Fruit fly (Drosophila melanogaster): Measurements from ENCODE around the gene CG17329.

Gene CG17329

DNA sequence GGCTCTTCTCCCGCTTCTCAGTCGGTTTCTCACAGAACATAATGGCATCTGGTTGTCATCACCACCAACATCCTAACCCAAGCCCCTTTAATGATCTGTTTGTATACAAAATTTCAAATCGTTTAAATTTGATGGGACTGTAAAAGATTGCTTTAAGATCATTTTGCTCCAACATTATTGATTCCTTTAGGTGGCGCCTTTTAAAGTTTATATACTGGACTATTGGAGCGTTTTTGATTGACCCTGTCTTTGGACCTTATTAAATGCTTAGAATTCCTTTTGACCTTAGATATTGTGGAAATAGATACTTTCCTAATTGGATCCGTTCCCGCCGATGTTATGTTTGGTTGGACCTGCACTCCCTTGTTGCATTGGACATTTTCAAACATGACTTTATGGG lies 49.2 kb downstream of the CG17329 start, which contains the start of gene CG42266:
TSS of gene CG42266 (minus strand) at position 101 of the 400 bp plus-strand sequence.
- TF ChIP-seq CG17801 (GFP tag; optimal IDR thresholded peaks at IDR 0.05; ENCODE audit: partially characterized antibody): no peak
